Fruit fly (Drosophila melanogaster) whole organism, adult: ENCODE measurements around the gene CG11964.

ENCODE experiments used
- CG11617 ChIP-seq: fragments of 200-800 bp; sonication (Bioruptor generic); optimal IDR thresholded peaks from 2 replicates; lab custom pipeline; 2017; ENCODE audit warnings: mild to moderate bottlenecking, missing biosample characterization, missing genetic modification reagents, missing genetic modification characterization
- bab1 ChIP-seq: fragments of 200-800 bp; sonication (Bioruptor generic); optimal IDR thresholded peaks from 3 replicates; lab custom pipeline; 2019; ENCODE audit warnings: missing biosample characterization, mild to moderate bottlenecking, missing genetic modification characterization, moderate library complexity

dm6 chr3R:8947757-8948428, 3.1 kb upstream of the CG11964 start:
- TF ChIP-seq bab1 (GFP tag; lab: Kevin White, UChicago) = no peak
- TF ChIP-seq CG11617 (GFP tag; lab: Kevin White, UChicago) = no peak
